Worm (Caenorhabditis elegans): ENCODE results near the gene F56D5.3.

The F56D5.3 gene

DNA sequence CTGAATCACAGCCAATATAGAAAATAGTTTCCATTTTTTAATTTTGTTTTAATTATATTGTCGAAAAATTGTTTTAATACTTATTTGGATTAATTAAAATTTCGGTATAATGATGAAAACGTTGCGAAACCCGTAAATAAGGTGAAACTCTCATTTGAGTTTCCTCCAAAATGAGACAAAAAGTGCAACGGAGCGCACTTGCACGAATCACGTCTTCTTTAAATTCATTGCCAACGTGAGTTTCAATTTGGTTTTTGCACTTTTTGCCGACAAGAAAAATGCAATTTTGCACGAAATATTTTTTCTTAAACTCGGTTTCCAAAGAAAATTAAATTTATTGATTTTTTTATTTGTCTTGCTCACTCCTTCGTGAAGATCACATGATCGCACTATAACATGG lies 11.3 kb upstream of the F56D5.3 start, which contains the start of gene daf-15:
Gene daf-15 (plus strand): TSS at position 171 of the 400 bp plus-strand sequence.
- TF ChIP-seq mel-28 (tag; optimal IDR thresholded peaks at IDR 0.05; ENCODE audit: borderline replicate concordance) (no peak), F55B11.4 (tag; optimal IDR thresholded peaks at IDR 0.05; ENCODE audit: borderline replicate concordance, insufficient read depth) (no peak), T26A5.8 (tag; optimal IDR thresholded peaks at IDR 0.05) (no peak), attf-5 (GFP tag; optimal IDR thresholded peaks at IDR 0.05) (peak; percentile 57), ama-1 (optimal IDR thresholded peaks at IDR 0.05) (no peak), ama-1 (GFP tag; optimal IDR thresholded peaks at IDR 0.05) (no peak), lin-35 (GFP tag; optimal IDR thresholded peaks at IDR 0.05) (peak in 2 of 3 experiments; percentile 39 to 78), mcd-1 (GFP tag; IDR thresholded peaks at IDR 0.05) (peak; percentile 94), cebp-1 (GFP tag; IDR thresholded peaks at IDR 0.05) (no peak), cebp-1 (tag; optimal IDR thresholded peaks at IDR 0.05) (peak; percentile 79), efl-1 (GFP tag; optimal IDR thresholded peaks at IDR 0.05) (peak; percentile 74), lin-54 (GFP tag; optimal IDR thresholded peaks at IDR 0.05) (peak; percentile 80), dpl-1 (GFP tag; optimal IDR thresholded peaks at IDR 0.05) (peak; percentile 52)

DNA sequence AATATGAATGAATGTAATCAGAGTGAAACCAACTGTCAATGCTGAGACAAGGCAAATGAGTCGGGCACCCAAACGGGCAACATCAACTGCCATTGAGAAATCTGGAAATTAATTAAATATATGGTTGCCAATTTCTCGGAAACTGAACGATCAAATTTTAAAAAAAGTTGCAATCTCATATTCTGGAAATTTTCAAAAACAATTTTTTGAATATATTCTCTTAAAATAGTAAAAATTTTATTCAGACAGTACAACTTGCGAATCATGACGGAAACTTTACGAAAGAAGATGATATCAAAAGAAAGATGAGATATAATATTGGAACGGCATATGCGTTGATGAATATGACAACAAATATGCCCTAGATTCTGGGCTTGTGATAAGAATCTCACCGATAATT lies 1.3 kb upstream of the F56D5.3 start, which contains the start of gene col-121:
Gene col-121 (minus strand): TSS at position 101 of the 400 bp plus-strand sequence.
- no peak for TF ChIP-seq lsl-1 (GFP tag; optimal IDR thresholded peaks at IDR 0.05)
- no peak for TF ChIP-seq F10E7.11 (tag; optimal IDR thresholded peaks at IDR 0.05)
- no peak for TF ChIP-seq rcor-1 (GFP tag; IDR thresholded peaks at IDR 0.05)
- TF ChIP-seq lir-1 (GFP tag; conservative IDR thresholded peaks at IDR 0.05): no peak
- TF ChIP-seq F37B4.10 (GFP tag; IDR thresholded peaks at IDR 0.05): no peak
- no peak for TF ChIP-seq unc-62 (GFP tag; optimal IDR thresholded peaks at IDR 0.05)
- no peak for TF ChIP-seq efl-1 (GFP tag; optimal IDR thresholded peaks at IDR 0.05)
- no peak for TF ChIP-seq F57C9.4 (tag; optimal IDR thresholded peaks at IDR 0.05)
- TF ChIP-seq attf-5 (GFP tag; optimal IDR thresholded peaks at IDR 0.05): no peak
- no peak for TF ChIP-seq atf-7 (tag; optimal IDR thresholded peaks at IDR 0.05)
- no peak for TF ChIP-seq F33H1.4 (GFP tag; IDR thresholded peaks at IDR 0.05)
- no peak for TF ChIP-seq hlh-12 (tag; optimal IDR thresholded peaks at IDR 0.05)
- no peak for TF ChIP-seq dpff-1 (tag; optimal IDR thresholded peaks at IDR 0.05)
- TF ChIP-seq ztf-3 (GFP tag; optimal IDR thresholded peaks at IDR 0.05): no peak
- no peak for TF ChIP-seq ets-4 (GFP tag; optimal IDR thresholded peaks at IDR 0.05)
- no peak for TF ChIP-seq rec-8 (tag; optimal IDR thresholded peaks at IDR 0.05)
- TF ChIP-seq Y67H2A.10 (GFP tag; conservative IDR thresholded peaks at IDR 0.05): no peak
- TF ChIP-seq B0019.2 (GFP tag; conservative IDR thresholded peaks at IDR 0.05): no peak

DNA sequence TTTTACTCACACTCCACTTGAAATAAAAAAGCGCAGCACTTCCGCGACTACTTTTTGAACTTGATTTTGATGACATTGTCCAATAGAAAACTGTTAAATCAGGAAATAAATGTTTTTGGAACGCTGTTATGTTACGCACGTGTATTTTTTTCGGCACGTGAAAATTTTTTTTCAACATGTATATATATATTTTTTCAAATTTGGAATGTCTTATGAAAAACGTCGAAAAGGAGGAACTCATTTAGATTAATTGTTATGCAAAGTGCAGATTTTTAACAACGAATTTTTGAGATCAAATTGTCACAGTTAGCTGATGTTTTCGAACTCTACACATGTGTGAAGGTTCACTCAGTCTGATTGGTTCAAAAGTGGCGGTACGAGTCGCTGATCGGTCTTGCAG lies 1.1 kb downstream of the F56D5.3 start, which contains the start of gene F56D5.2:
Gene F56D5.2 (minus strand): TSS at position 101 of the 400 bp plus-strand sequence.
- TF ChIP-seq nfya-2 (GFP tag; IDR thresholded peaks at IDR 0.05) (no peak), ceh-79 (tag; optimal IDR thresholded peaks at IDR 0.05) (no peak), Y53G8AR.9 (GFP tag; conservative IDR thresholded peaks at IDR 0.05) (no peak)

DNA sequence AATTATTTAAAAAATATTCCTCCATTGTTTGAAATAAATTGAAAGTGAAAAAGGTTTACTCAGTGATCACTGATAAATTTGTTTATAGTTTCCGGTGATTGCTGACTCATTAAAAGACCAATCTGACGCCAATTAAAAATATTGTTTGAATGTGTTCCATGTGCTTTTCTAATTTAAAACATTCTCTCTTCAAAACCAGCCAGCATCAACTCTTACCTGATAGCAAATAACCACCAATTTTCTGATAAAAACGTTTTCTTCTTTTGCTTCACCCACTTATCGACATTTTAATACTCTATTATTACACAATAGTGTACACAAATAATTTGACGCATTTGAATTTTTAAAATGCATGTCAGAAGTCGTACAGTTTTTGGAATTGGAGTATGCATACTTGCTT lies 4.3 kb downstream of the F56D5.3 start, which contains the start of gene F56D5.6:
Gene F56D5.6 (plus strand): TSS at position 208 of the 400 bp plus-strand sequence.
- TF ChIP-seq ceh-58 (GFP tag; IDR thresholded peaks at IDR 0.05): no peak
- peak; percentile 66 for TF ChIP-seq nhr-80 (tag; optimal IDR thresholded peaks at IDR 0.05)

Data from whole organism, young adult.